Fruit fly (Drosophila melanogaster): ENCODE measurements around the gene mtgo.

The mtgo gene

dm6 chr2L:16534174-16534835, 10.5 kb upstream of the mtgo start:
- TF ChIP-seq CG8359 (GFP tag; optimal IDR thresholded peaks at IDR 0.05; ENCODE audit: borderline replicate concordance) (peak; percentile 21), ftz-f1 (GFP tag; optimal IDR thresholded peaks at IDR 0.05) (peak; percentile 60), CG11456 (GFP tag; IDR thresholded peaks at IDR 0.05) (no peak), CG1647 (GFP tag; optimal IDR thresholded peaks at IDR 0.05) (no peak), CG7372 (GFP tag; IDR thresholded peaks at IDR 0.05) (no peak), Hr51 (GFP tag; optimal IDR thresholded peaks at IDR 0.05) (no peak), gcm (GFP tag; optimal IDR thresholded peaks at IDR 0.05) (peak; percentile 29), hth (optimal IDR thresholded peaks at IDR 0.05) (no peak), sim (GFP tag; IDR thresholded peaks at IDR 0.05) (no peak), CG18619 (GFP tag; optimal IDR thresholded peaks at IDR 0.05) (peak; percentile 28), CG4707 (GFP tag; optimal IDR thresholded peaks at IDR 0.05) (peak; percentile 66), hkb (optimal IDR thresholded peaks at IDR 0.05) (no peak), hkb (GFP tag; IDR thresholded peaks at IDR 0.05) (0 out of 2 replicates have a peak, but pooled peaks have one; percentile 50), phol (tag; optimal IDR thresholded peaks at IDR 0.05) (no peak), sr (GFP tag; IDR thresholded peaks at IDR 0.05) (peak; percentile 99), CG13624 (GFP tag; optimal IDR thresholded peaks at IDR 0.05) (peak; percentile 76), CG10431 (GFP tag; optimal IDR thresholded peaks at IDR 0.05) (peak; percentile 21), Fer2 (tag; optimal IDR thresholded peaks at IDR 0.05) (no peak), Dll (GFP tag; IDR thresholded peaks at IDR 0.05; ENCODE audit: partially characterized antibody) (no peak), CG34376 (GFP tag; optimal IDR thresholded peaks at IDR 0.05) (peak; percentile 80), Atf6 (GFP tag; IDR thresholded peaks at IDR 0.05) (peak; percentile 70), CG31388 (GFP tag; optimal IDR thresholded peaks at IDR 0.05) (no peak), ap (GFP tag; IDR thresholded peaks at IDR 0.05) (no peak), CG15514 (GFP tag; optimal IDR thresholded peaks at IDR 0.05) (peak; percentile 48), bowl (GFP tag; IDR thresholded peaks at IDR 0.05) (no peak), CG31365 (tag; optimal IDR thresholded peaks at IDR 0.05) (peak; percentile 74), CG17328 (GFP tag; IDR thresholded peaks at IDR 0.05) (no peak), fu2 (GFP tag; optimal IDR thresholded peaks at IDR 0.05) (no peak), CG15479 (GFP tag; optimal IDR thresholded peaks at IDR 0.05) (peak; percentile 30), lab (GFP tag; optimal IDR thresholded peaks at IDR 0.05) (peak; percentile 66), btn (GFP tag; optimal IDR thresholded peaks at IDR 0.05) (peak; percentile 31), gro (GFP tag; optimal IDR thresholded peaks at IDR 0.05) (peak; percentile 70), slou (GFP tag; optimal IDR thresholded peaks at IDR 0.05) (no peak), E2f1 (GFP tag; IDR thresholded peaks at IDR 0.05) (peak; percentile 14; the same call in 1 of the 2 replicates), CG2129 (GFP tag; IDR thresholded peaks at IDR 0.05; ENCODE audit: partially characterized antibody) (no peak), NFAT (GFP tag; IDR thresholded peaks at IDR 0.05) (peak; percentile 27; the same call in 1 of the 2 replicates), zfh2 (GFP tag; optimal IDR thresholded peaks at IDR 0.05) (no peak), NfI (GFP tag; optimal IDR thresholded peaks at IDR 0.05) (peak; percentile 23), CG7745 (tag; optimal IDR thresholded peaks at IDR 0.05) (peak; percentile 47), CG12236 (GFP tag; optimal IDR thresholded peaks at IDR 0.05) (peak; percentile 7), MBD-R2 (GFP tag; IDR thresholded peaks at IDR 0.05) (no peak; the same call in 1 of the 2 replicates), CG9932 (GFP tag; IDR thresholded peaks at IDR 0.05) (0 out of 2 replicates have a peak, but pooled peaks have one; percentile 12), sug (tag; optimal IDR thresholded peaks at IDR 0.05) (peak; percentile 84), CG7987 (GFP tag; optimal IDR thresholded peaks at IDR 0.05) (peak; percentile 80), CG30431 (GFP tag; optimal IDR thresholded peaks at IDR 0.05) (no peak), onecut (GFP tag; IDR thresholded peaks at IDR 0.05) (peak; percentile 60), CG9817 (tag; optimal IDR thresholded peaks at IDR 0.05) (no peak), CG18764 (GFP tag; optimal IDR thresholded peaks at IDR 0.05) (no peak), unc-4 (GFP tag; IDR thresholded peaks at IDR 0.05; ENCODE audit: partially characterized antibody) (peak; percentile 16; the same call in 1 of the 2 replicates), CG4854 (GFP tag; optimal IDR thresholded peaks at IDR 0.05) (peak; percentile 3)

Measured in whole organism, embryonic.